Worm (Caenorhabditis elegans) whole organism, L1 larva: ENCODE results near the gene msp-36.

Source experiments
- C34B4.2 ChIP-seq: sonication (generic microtip); optimal IDR thresholded peaks from 2 replicates; lab custom pipeline; 2017; ENCODE audit warnings: mild to moderate bottlenecking, missing genetic modification characterization, missing compliant biosample characterization
- F16B12.6 ChIP-seq: fragments of 150-350 bp; optimal IDR thresholded peaks from 2 replicates; lab custom pipeline; 2014; ENCODE audit warnings: missing biosample characterization, missing genetic modification characterization
- Y116A8C.19 ChIP-seq: sonication (generic microtip); optimal IDR thresholded peaks from 2 replicates; lab custom pipeline; 2016; ENCODE audit warnings: missing compliant biosample characterization, missing genetic modification characterization, borderline replicate concordance
- aha-1 ChIP-seq: fragments of 150-350 bp; optimal IDR thresholded peaks from 2 replicates; lab custom pipeline; 2014; ENCODE audit warnings: missing biosample characterization, missing genetic modification characterization
- alr-1 ChIP-seq: fragments of 200-800 bp; sonication (Bioruptor generic); optimal IDR thresholded peaks from 2 replicates; lab custom pipeline; 2018; ENCODE audit warnings: borderline replicate concordance, mild to moderate bottlenecking, missing genetic modification characterization, missing compliant biosample characterization
- aly-2 ChIP-seq: fragments of 150-350 bp; optimal IDR thresholded peaks from 2 replicates; lab custom pipeline; 2014; ENCODE audit warnings: missing biosample characterization, missing genetic modification characterization
- blmp-1 ChIP-seq: fragments of 150-350 bp; optimal IDR thresholded peaks from 2 replicates; lab custom pipeline; 2014; ENCODE audit warnings: missing biosample characterization, missing genetic modification characterization
- ceh-8 ChIP-seq: fragments of 200-800 bp; sonication (Bioruptor generic); optimal IDR thresholded peaks from 2 replicates; lab custom pipeline; 2018; ENCODE audit warnings: mild to moderate bottlenecking, missing genetic modification characterization, moderate library complexity, missing compliant biosample characterization
- ceh-88 ChIP-seq: fragments of 200-800 bp; sonication (Bioruptor generic); IDR thresholded peaks from 2 replicates; pipeline ENCODE4 v1.3.6; 2022; ENCODE audit warnings: missing genetic modification characterization, missing compliant biosample characterization
- efl-3 ChIP-seq: fragments of 200-800 bp; sonication (Bioruptor generic); optimal IDR thresholded peaks from 2 replicates; lab custom pipeline; 2018; ENCODE audit warnings: mild to moderate bottlenecking, missing genetic modification characterization, missing compliant biosample characterization
- egl-27 ChIP-seq, 2 experiments: fragments of 150-350 bp in 1 of 2; sonication (generic microtip); optimal IDR thresholded peaks; 3 replicates each; lab custom pipeline; 2017 to 2018; ENCODE audit warnings: missing biosample characterization in 2 of 2, missing genetic modification characterization in 2 of 2, missing genetic modification reagents in 2 of 2
- fkh-4 ChIP-seq: sonication (generic microtip); optimal IDR thresholded peaks from 2 replicates; lab custom pipeline; 2016; ENCODE audit warnings: missing compliant biosample characterization, missing genetic modification characterization, borderline replicate concordance
- fos-1 ChIP-seq: fragments of 150-350 bp; optimal IDR thresholded peaks from 2 replicates; lab custom pipeline; 2014; ENCODE audit warnings: missing biosample characterization, missing genetic modification characterization
- grh-1 ChIP-seq: fragments of 200-800 bp; sonication (Bioruptor generic); IDR thresholded peaks from 2 replicates; pipeline ENCODE4 v1.3.6; 2022; ENCODE audit warnings: missing genetic modification reagents, missing genetic modification characterization, missing compliant biosample characterization
- irx-1 ChIP-seq: sonication (generic microtip); optimal IDR thresholded peaks from 2 replicates; lab custom pipeline; 2016; ENCODE audit warnings: missing genetic modification characterization, missing compliant biosample characterization
- lin-14 ChIP-seq: fragments of 200-800 bp; sonication (Bioruptor generic); optimal IDR thresholded peaks from 2 replicates; lab custom pipeline; 2018; ENCODE audit warnings: mild to moderate bottlenecking, missing genetic modification characterization, moderate library complexity, missing compliant biosample characterization
- lir-3 ChIP-seq: sonication (generic microtip); optimal IDR thresholded peaks from 2 replicates; lab custom pipeline; 2016; ENCODE audit warnings: mild to moderate bottlenecking, missing genetic modification characterization, moderate library complexity, missing compliant biosample characterization; ENCODE audit not compliant: poor library complexity
- mab-9 ChIP-seq: fragments of 200-800 bp; sonication (Bioruptor generic); IDR thresholded peaks from 2 replicates; pipeline ENCODE4 v1.3.6; 2022; ENCODE audit warnings: missing genetic modification reagents, missing genetic modification characterization, missing compliant biosample characterization
- nhr-12 ChIP-seq: sonication (generic microtip); optimal IDR thresholded peaks from 2 replicates; lab custom pipeline; 2017; ENCODE audit warnings: missing biosample characterization, missing genetic modification characterization
- nhr-20 ChIP-seq: sonication (generic microtip); optimal IDR thresholded peaks from 2 replicates; lab custom pipeline; 2016; ENCODE audit warnings: mild to moderate bottlenecking, missing genetic modification characterization, missing compliant biosample characterization
- nhr-237 ChIP-seq: fragments of 150-350 bp; optimal IDR thresholded peaks from 2 replicates; lab custom pipeline; 2014; ENCODE audit warnings: missing biosample characterization, missing genetic modification characterization
- nhr-47 ChIP-seq: sonication (generic microtip); optimal IDR thresholded peaks from 2 replicates; lab custom pipeline; 2016; ENCODE audit warnings: mild to moderate bottlenecking, missing genetic modification characterization, moderate library complexity, missing compliant biosample characterization
- nhr-77 ChIP-seq: fragments of 150-350 bp; optimal IDR thresholded peaks from 2 replicates; lab custom pipeline; 2014; ENCODE audit warnings: missing biosample characterization, missing genetic modification characterization
- nhr-84 ChIP-seq: sonication (generic microtip); optimal IDR thresholded peaks from 2 replicates; lab custom pipeline; 2017; ENCODE audit warnings: missing biosample characterization, missing genetic modification characterization
- nhr-90 ChIP-seq: sonication (generic microtip); optimal IDR thresholded peaks from 2 replicates; lab custom pipeline; 2016; ENCODE audit warnings: mild to moderate bottlenecking, missing genetic modification characterization, missing compliant biosample characterization; ENCODE audit not compliant: poor library complexity
- pqm-1 ChIP-seq: sonication (generic microtip); optimal IDR thresholded peaks from 3 replicates; lab custom pipeline; 2017; ENCODE audit warnings: missing biosample characterization, missing genetic modification characterization
- skn-1 ChIP-seq: fragments of 150-350 bp; optimal IDR thresholded peaks from 2 replicates; lab custom pipeline; 2014; ENCODE audit warnings: missing biosample characterization, missing genetic modification characterization
- sox-4 ChIP-seq: sonication (generic microtip); optimal IDR thresholded peaks from 2 replicates; lab custom pipeline; 2016; ENCODE audit warnings: missing genetic modification characterization, missing compliant biosample characterization
- sptf-1 ChIP-seq: fragments of 150-350 bp; optimal IDR thresholded peaks from 2 replicates; lab custom pipeline; 2014; ENCODE audit warnings: missing biosample characterization, missing genetic modification characterization
- sup-37 ChIP-seq: fragments of 200-800 bp; sonication (Bioruptor generic); optimal IDR thresholded peaks from 2 replicates; lab custom pipeline; 2018; ENCODE audit warnings: mild to moderate bottlenecking, missing genetic modification characterization, missing compliant biosample characterization
- tlp-1 ChIP-seq: fragments of 150-350 bp; optimal IDR thresholded peaks from 2 replicates; lab custom pipeline; 2014; ENCODE audit warnings: missing biosample characterization, missing genetic modification characterization
- unc-30 ChIP-seq: sonication (generic microtip); optimal IDR thresholded peaks from 2 replicates; lab custom pipeline; 2017; ENCODE audit warnings: missing biosample characterization, missing genetic modification characterization
- unc-62 ChIP-seq: fragments of 150-350 bp; optimal IDR thresholded peaks from 2 replicates; lab custom pipeline; 2014; ENCODE audit warnings: missing biosample characterization, missing genetic modification reagents, missing genetic modification characterization
- unc-98 ChIP-seq: fragments of 200-800 bp; sonication (Bioruptor generic); IDR thresholded peaks from 2 replicates; pipeline ENCODE4 v1.3.6; 2022; ENCODE audit warnings: missing genetic modification characterization, missing compliant biosample characterization
- zag-1 ChIP-seq: fragments of 150-350 bp; optimal IDR thresholded peaks from 2 replicates; lab custom pipeline; 2014; ENCODE audit warnings: missing biosample characterization, missing genetic modification characterization
- ztf-11 ChIP-seq, 2 experiments: sonication (generic microtip); optimal IDR thresholded peaks; 2 replicates each; lab custom pipeline; 2016 to 2017; ENCODE audit warnings: missing genetic modification characterization in 2 of 2, missing biosample characterization in 1 of 2, missing compliant biosample characterization in 1 of 2

Gene msp-36

DNA sequence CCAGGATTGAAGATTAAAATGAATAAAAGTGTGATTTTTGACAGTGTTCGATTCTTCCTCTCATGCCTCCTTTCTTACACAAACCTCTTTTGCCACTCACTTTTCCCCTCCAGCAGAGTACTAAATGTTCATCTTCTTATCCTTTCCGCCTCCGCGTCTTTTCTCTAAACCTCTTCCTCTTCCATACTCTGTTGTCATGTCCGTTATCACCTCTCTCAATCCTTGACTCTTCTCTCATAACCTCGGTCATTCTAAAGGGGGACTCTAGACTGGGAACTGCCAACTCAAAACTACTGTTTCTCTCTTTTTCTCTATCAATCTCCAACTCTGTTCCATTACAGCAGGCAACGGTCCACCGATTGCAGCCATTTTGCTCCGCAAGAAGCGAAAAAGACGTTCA, 47.0 kb upstream of the msp-36 start (continued):
- TF ChIP-seq egl-27 (tag; optimal IDR thresholded peaks at IDR 0.05; lab: Kevin White, UChicago) = no peak
- no peak for TF ChIP-seq skn-1 (tag; lab: Kevin White, UChicago)
- TF ChIP-seq pqm-1 = no peak
- TF ChIP-seq sox-4 = no peak
- no peak for TF ChIP-seq Y116A8C.19 (tag; lab: Kevin White, UChicago)
- no peak for TF ChIP-seq unc-98
- no peak for TF ChIP-seq efl-3
- TF ChIP-seq fos-1 (tag; lab: Kevin White, UChicago) = no peak
- TF ChIP-seq irx-1 (tag; lab: Kevin White, UChicago) = no peak

DNA sequence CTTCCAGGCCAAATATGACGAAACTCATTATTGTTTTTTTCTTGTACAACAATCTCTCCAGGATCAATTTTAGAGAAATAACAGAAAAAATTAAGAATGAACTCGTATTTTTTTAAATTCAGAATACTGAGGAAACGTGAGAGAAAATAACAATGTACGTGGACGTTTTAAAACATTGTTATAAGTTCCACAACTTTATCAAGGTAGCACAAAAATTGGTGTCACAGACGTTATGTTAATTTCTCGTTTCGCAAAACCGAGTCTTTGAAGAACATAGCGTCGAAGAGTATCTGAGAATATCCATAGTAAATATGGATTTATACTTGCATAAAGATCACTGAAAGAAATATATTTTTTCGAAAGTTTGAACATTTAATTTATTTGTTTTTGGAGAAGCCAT, 44.1 kb upstream of the msp-36 start, which contains the start of gene T04B2.8:
Gene T04B2.8, minus strand, starts transcription at position 101 of the 400 bp plus-strand sequence.
- TF ChIP-seq mab-9 (GFP tag; lab: Robert Waterston, UW) = no peak
- no peak for TF ChIP-seq ceh-88 (GFP tag; lab: Robert Waterston, UW)
- TF ChIP-seq unc-62 (GFP tag; lab: Kevin White, UChicago) = no peak
- TF ChIP-seq grh-1 (GFP tag; lab: Robert Waterston, UW) = no peak
- no peak for TF ChIP-seq sox-4
- no peak for TF ChIP-seq C34B4.2 (tag; lab: Kevin White, UChicago)
- TF ChIP-seq lin-14 (GFP tag; lab: Kevin White, UChicago) = no peak
- TF ChIP-seq zag-1 (tag; lab: Kevin White, UChicago) = no peak
- no peak for TF ChIP-seq nhr-12 (tag; lab: Kevin White, UChicago)
- no peak for TF ChIP-seq ztf-11 (tag; optimal IDR thresholded peaks at IDR 0.05; lab: Kevin White, UChicago)
- TF ChIP-seq nhr-47 (tag; lab: Kevin White, UChicago) = no peak
- TF ChIP-seq nhr-77 = no peak
- TF ChIP-seq efl-3 = no peak
- no peak for TF ChIP-seq lir-3
- TF ChIP-seq nhr-20 (tag; lab: Kevin White, UChicago) = no peak
- no peak for TF ChIP-seq fkh-4 (tag; lab: Kevin White, UChicago)
- TF ChIP-seq F16B12.6 (tag; lab: Kevin White, UChicago) = no peak

DNA sequence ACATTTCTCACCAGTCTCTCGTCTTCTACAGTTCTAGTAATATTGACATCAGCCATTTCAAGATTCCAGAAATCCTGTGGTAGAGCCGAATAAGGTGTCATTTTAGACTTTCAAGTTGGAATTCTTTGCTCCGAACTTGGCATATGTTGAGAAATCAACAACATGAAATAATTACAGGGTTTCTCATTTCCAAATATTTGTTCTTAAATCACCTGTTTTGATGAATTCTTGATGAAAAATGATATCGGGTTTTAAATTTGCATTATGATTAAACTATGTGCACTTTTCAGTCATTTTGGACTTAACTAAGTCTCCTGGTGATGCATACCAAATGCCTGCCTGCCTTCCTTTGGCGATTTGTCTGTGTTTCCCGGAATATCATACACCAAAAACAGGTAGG, 41.7 kb upstream of the msp-36 start, which contains the start of gene srv-12:
Gene srv-12, minus strand, starts transcription at position 101 of the 400 bp plus-strand sequence.
- TF ChIP-seq aha-1 (tag; lab: Kevin White, UChicago) (no peak), ceh-8 (GFP tag; lab: Kevin White, UChicago) (no peak), blmp-1 (tag; lab: Kevin White, UChicago) (no peak), sptf-1 (tag; lab: Kevin White, UChicago) (no peak), unc-98 (no peak), unc-30 (no peak), alr-1 (tag; lab: Kevin White, UChicago) (no peak), sup-37 (GFP tag; lab: Kevin White, UChicago) (no peak), tlp-1 (tag; lab: Kevin White, UChicago) (no peak), irx-1 (tag; lab: Kevin White, UChicago) (no peak), nhr-84 (tag; lab: Kevin White, UChicago) (no peak), aly-2 (no peak)

ce11 chrIV:10056138-10056537, 39.1 kb upstream of the msp-36 start, which contains the start of gene T04B2.7:
T04B2.7 (minus strand) TSS chrIV:10056238.
- TF ChIP-seq nhr-90 (tag; lab: Kevin White, UChicago) = no peak
- TF ChIP-seq nhr-237 (tag; lab: Kevin White, UChicago) = no peak
- TF ChIP-seq nhr-47 (tag; lab: Kevin White, UChicago) = no peak
